Worm (Caenorhabditis elegans): ENCODE measurements around the gene str-250.
A peak's percentile ranks its signal among the peaks of the same experiment; 100 is the strongest.

The str-250 gene

ce11 chrV:13909400-13909799 lies 9.0 kb upstream of the str-250 start, which contains the start of gene C06B3.7 (continued):
- TF ChIP-seq pag-3 (tag; optimal IDR thresholded peaks at IDR 0.05; ENCODE audit: borderline replicate concordance, insufficient read depth) = no peak
- peak; percentile 36 to 54 for TF ChIP-seq efl-1 (optimal IDR thresholded peaks at IDR 0.05)
- peak; percentile 26 to 87 for TF ChIP-seq efl-1 (GFP tag; optimal IDR thresholded peaks at IDR 0.05 in 1 of 2)
- no peak for TF ChIP-seq aly-2 (tag; optimal IDR thresholded peaks at IDR 0.05)
- peak; percentile 64 to 90 for TF ChIP-seq lin-35 (GFP tag; optimal IDR thresholded peaks at IDR 0.05)
- TF ChIP-seq fos-1 (tag; optimal IDR thresholded peaks at IDR 0.05) = peak; percentile 62

ce11 chrV:13915390-13915789 lies 3.1 kb upstream of the str-250 start, which contains the start of gene gcy-32:
Gene gcy-32 (minus strand): TSS chrV:13915490.
- no peak for TF ChIP-seq sptf-1 (tag; optimal IDR thresholded peaks at IDR 0.05)
- no peak for TF ChIP-seq ceh-88 (GFP tag; IDR thresholded peaks at IDR 0.05)
- TF ChIP-seq nhr-237 (tag; optimal IDR thresholded peaks at IDR 0.05) = no peak
- TF ChIP-seq lin-13 (GFP tag; optimal IDR thresholded peaks at IDR 0.05) = no peak
- TF ChIP-seq ztf-4 (tag; optimal IDR thresholded peaks at IDR 0.05) = no peak
- TF ChIP-seq fkh-10 (GFP tag; optimal IDR thresholded peaks at IDR 0.05) = no peak
- no peak for TF ChIP-seq ztf-11 (tag; optimal IDR thresholded peaks at IDR 0.05)
- no peak for TF ChIP-seq elt-2 (tag; optimal IDR thresholded peaks at IDR 0.05)
- TF ChIP-seq unc-62 (GFP tag; optimal IDR thresholded peaks at IDR 0.05) = no peak
- no peak for TF ChIP-seq aly-2 (tag; optimal IDR thresholded peaks at IDR 0.05)
- TF ChIP-seq ets-5 (GFP tag; IDR thresholded peaks at IDR 0.05) = no peak
- no peak for TF ChIP-seq fkh-8 (tag; optimal IDR thresholded peaks at IDR 0.05)

- no peak for TF ChIP-seq hlh-17 (GFP tag; optimal IDR thresholded peaks at IDR 0.05; ENCODE audit: borderline replicate concordance)
- TF ChIP-seq aly-2 (tag; optimal IDR thresholded peaks at IDR 0.05) = no peak
- no peak for TF ChIP-seq F16B12.6 (tag; optimal IDR thresholded peaks at IDR 0.05)
- no peak for TF ChIP-seq fkh-4 (tag; optimal IDR thresholded peaks at IDR 0.05; ENCODE audit: borderline replicate concordance)
- no peak for TF ChIP-seq jun-1 (tag; optimal IDR thresholded peaks at IDR 0.05)
- TF ChIP-seq irx-1 (tag; optimal IDR thresholded peaks at IDR 0.05) = no peak
- no peak for TF ChIP-seq xbp-1 (tag; optimal IDR thresholded peaks at IDR 0.05)
- TF ChIP-seq ama-1 (optimal IDR thresholded peaks at IDR 0.05) = no peak
- no peak for TF ChIP-seq elt-2 (tag; optimal IDR thresholded peaks at IDR 0.05)
- no peak for TF ChIP-seq nhr-90 (tag; optimal IDR thresholded peaks at IDR 0.05; ENCODE audit: poor library complexity)
- no peak for TF ChIP-seq aha-1 (tag; optimal IDR thresholded peaks at IDR 0.05)
- no peak for TF ChIP-seq nhr-47 (tag; optimal IDR thresholded peaks at IDR 0.05)
- TF ChIP-seq dsc-1 (tag; optimal IDR thresholded peaks at IDR 0.05) = no peak
Observed at ce11 chrV:13916196-13916595, 2.2 kb upstream of the str-250 start, which contains the start of gene str-252. Gene str-252 (plus strand): TSS chrV:13916496.

ce11 chrV:13920730-13921129 lies 2.3 kb downstream of the str-250 start, which contains the start of gene srx-42:
Gene srx-42 (plus strand): TSS chrV:13921030.
- TF ChIP-seq ces-1 (GFP tag; optimal IDR thresholded peaks at IDR 0.05) = no peak
- no peak for TF ChIP-seq snu-23 (GFP tag; optimal IDR thresholded peaks at IDR 0.05)
- TF ChIP-seq lin-35 (GFP tag; optimal IDR thresholded peaks at IDR 0.05) = no peak
- no peak for TF ChIP-seq mep-1 (tag; optimal IDR thresholded peaks at IDR 0.05)

ce11 chrV:13923851-13924250 lies 5.4 kb downstream of the str-250 start, which contains the start of gene srxa-11:
Gene srxa-11 (plus strand): TSS chrV:13924151.
- no peak for TF ChIP-seq pqm-1 (tag; optimal IDR thresholded peaks at IDR 0.05)
- no peak for TF ChIP-seq hpl-2 (GFP tag; optimal IDR thresholded peaks at IDR 0.05)
- TF ChIP-seq rnt-1 (tag; optimal IDR thresholded peaks at IDR 0.05) = no peak
- TF ChIP-seq sox-4 (tag; optimal IDR thresholded peaks at IDR 0.05) = no peak
- no peak for TF ChIP-seq hlh-17 (GFP tag; optimal IDR thresholded peaks at IDR 0.05; ENCODE audit: borderline replicate concordance)
- TF ChIP-seq nhr-76 (tag; optimal IDR thresholded peaks at IDR 0.05) = no peak
- no peak for TF ChIP-seq swsn-7 (tag; optimal IDR thresholded peaks at IDR 0.05)
- TF ChIP-seq tlp-1 (tag; optimal IDR thresholded peaks at IDR 0.05) = no peak
- no peak for TF ChIP-seq lin-15B (tag; optimal IDR thresholded peaks at IDR 0.05)
- TF ChIP-seq nhr-77 (tag; optimal IDR thresholded peaks at IDR 0.05) = no peak
- TF ChIP-seq dpl-1 (GFP tag; optimal IDR thresholded peaks at IDR 0.05) = no peak
- no peak for TF ChIP-seq F16B12.6 (tag; optimal IDR thresholded peaks at IDR 0.05)
- no peak for TF ChIP-seq lir-3 (tag; optimal IDR thresholded peaks at IDR 0.05; ENCODE audit: poor library complexity)
- no peak for TF ChIP-seq snu-23 (GFP tag; optimal IDR thresholded peaks at IDR 0.05)
- no peak for TF ChIP-seq ceh-88 (GFP tag; IDR thresholded peaks at IDR 0.05)
- TF ChIP-seq elt-2 (tag; optimal IDR thresholded peaks at IDR 0.05) = no peak
- TF ChIP-seq ama-1 (optimal IDR thresholded peaks at IDR 0.05) = no peak
- no peak for TF ChIP-seq alr-1 (tag; optimal IDR thresholded peaks at IDR 0.05; ENCODE audit: borderline replicate concordance)
- TF ChIP-seq hlh-4 (tag; optimal IDR thresholded peaks at IDR 0.05) = no peak

All from whole organism, L1 larva.